Worm (Caenorhabditis elegans): Measurements from ENCODE around the gene vab-9.

DNA sequence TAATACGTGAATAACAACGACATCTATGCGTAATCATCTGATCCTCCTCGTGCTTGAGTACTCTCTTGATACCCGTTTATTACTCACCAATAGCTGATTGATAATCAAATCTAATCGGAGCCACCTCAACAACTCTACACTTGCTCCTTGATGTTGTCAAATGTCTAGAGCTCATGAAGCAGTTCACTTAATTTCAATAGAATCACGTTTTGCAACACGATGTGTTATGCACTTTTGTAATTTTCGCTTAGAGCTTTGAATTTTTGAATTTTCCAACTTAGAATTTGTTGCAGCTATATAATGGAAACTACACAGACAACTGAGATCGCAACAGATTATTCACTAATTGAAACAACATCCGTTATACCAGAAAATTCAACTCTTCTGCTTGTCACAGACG lies 25.0 kb downstream of the vab-9 start, which contains the start of gene T22C8.1:
- TF ChIP-seq fkh-4 (tag; optimal IDR thresholded peaks at IDR 0.05; ENCODE audit: borderline replicate concordance) (no peak), aly-2 (tag; optimal IDR thresholded peaks at IDR 0.05) (no peak), dpl-1 (GFP tag; optimal IDR thresholded peaks at IDR 0.05) (no peak), lin-13 (GFP tag; optimal IDR thresholded peaks at IDR 0.05) (no peak), lir-3 (tag; optimal IDR thresholded peaks at IDR 0.05; ENCODE audit: poor library complexity) (no peak), pqm-1 (tag; optimal IDR thresholded peaks at IDR 0.05) (no peak)
